Worm (Caenorhabditis elegans) whole organism, late embryonic: Measurements from ENCODE around the gene D2007.2.

ENCODE experiments used
- F13H6.1 ChIP-seq: sonication (generic microtip); optimal IDR thresholded peaks from 2 replicates; lab custom pipeline; 2016; ENCODE audit warnings: missing genetic modification characterization, missing compliant biosample characterization
- K09A11.1 ChIP-seq: sonication (generic microtip); optimal IDR thresholded peaks from 2 replicates; lab custom pipeline; 2017; ENCODE audit warnings: antibody characterized with exemption, mild to moderate bottlenecking, missing genetic modification characterization, missing compliant biosample characterization; ENCODE audit not compliant: insufficient read depth
- ahr-1 ChIP-seq: sonication (generic microtip); optimal IDR thresholded peaks from 2 replicates; lab custom pipeline; 2016; ENCODE audit warnings: missing genetic modification characterization, missing compliant biosample characterization
- ceh-2 ChIP-seq: sonication (generic microtip); optimal IDR thresholded peaks from 2 replicates; lab custom pipeline; 2016; ENCODE audit warnings: missing genotype, missing genetic modification characterization, missing compliant biosample characterization
- ceh-22 ChIP-seq: sonication (generic microtip); optimal IDR thresholded peaks from 2 replicates; lab custom pipeline; 2017; ENCODE audit warnings: missing biosample characterization, missing genetic modification characterization
- ceh-31 ChIP-seq: sonication (generic microtip); optimal IDR thresholded peaks from 2 replicates; lab custom pipeline; 2016; ENCODE audit warnings: missing genetic modification characterization, missing compliant biosample characterization
- ceh-45 ChIP-seq: fragments of 200-800 bp; sonication (Bioruptor generic); IDR thresholded peaks from 2 replicates; pipeline ENCODE4 v1.3.6; 2022; ENCODE audit warnings: missing genetic modification reagents, missing genetic modification characterization, missing compliant biosample characterization
- ceh-48 ChIP-seq: sonication (generic microtip); optimal IDR thresholded peaks from 2 replicates; lab custom pipeline; 2016; ENCODE audit warnings: missing genetic modification characterization, inconsistent platforms, missing compliant biosample characterization
- ceh-6 ChIP-seq: fragments of 200-800 bp; sonication (Bioruptor generic); optimal IDR thresholded peaks from 2 replicates; lab custom pipeline; 2018; ENCODE audit warnings: mild to moderate bottlenecking, missing genetic modification characterization, missing compliant biosample characterization
- che-1 ChIP-seq: sonication (generic microtip); optimal IDR thresholded peaks from 2 replicates; lab custom pipeline; 2016; ENCODE audit warnings: mild to moderate bottlenecking, missing genetic modification characterization, missing compliant biosample characterization
- dmd-4 ChIP-seq: sonication (generic microtip); optimal IDR thresholded peaks from 2 replicates; lab custom pipeline; 2016; ENCODE audit warnings: borderline replicate concordance, missing genetic modification characterization, missing compliant biosample characterization
- dve-1 ChIP-seq: sonication (generic microtip); optimal IDR thresholded peaks from 2 replicates; lab custom pipeline; 2017; ENCODE audit warnings: antibody characterized with exemption, mild to moderate bottlenecking, missing genetic modification characterization, missing compliant biosample characterization
- elt-2 ChIP-seq: sonication (generic microtip); optimal IDR thresholded peaks from 2 replicates; lab custom pipeline; 2016; ENCODE audit warnings: missing genetic modification reagents, missing genetic modification characterization, missing compliant biosample characterization
- elt-4 ChIP-seq: sonication (generic microtip); optimal IDR thresholded peaks from 2 replicates; lab custom pipeline; 2016; ENCODE audit warnings: missing genetic modification characterization, missing compliant biosample characterization
- ets-4 ChIP-seq: sonication (generic microtip); optimal IDR thresholded peaks from 2 replicates; lab custom pipeline; 2016; ENCODE audit warnings: missing genetic modification characterization, missing compliant biosample characterization
- eyg-1 ChIP-seq: sonication (generic microtip); optimal IDR thresholded peaks from 2 replicates; lab custom pipeline; 2016; ENCODE audit warnings: missing genotype, missing genetic modification characterization, missing compliant biosample characterization
- fkh-10 ChIP-seq: fragments of 150-350 bp; optimal IDR thresholded peaks from 2 replicates; lab custom pipeline; 2014; ENCODE audit warnings: missing biosample characterization, missing genetic modification reagents, missing genetic modification characterization
- gmeb-2 ChIP-seq: sonication (generic microtip); optimal IDR thresholded peaks from 2 replicates; lab custom pipeline; 2016; ENCODE audit warnings: missing genetic modification characterization, inconsistent platforms, missing compliant biosample characterization
- hlh-13 ChIP-seq: fragments of 200-800 bp; sonication (Bioruptor generic); optimal IDR thresholded peaks from 2 replicates; lab custom pipeline; 2018; ENCODE audit warnings: mild to moderate bottlenecking, missing genetic modification characterization, missing compliant biosample characterization
- hlh-30 ChIP-seq: sonication (generic microtip); optimal IDR thresholded peaks from 2 replicates; lab custom pipeline; 2017; ENCODE audit warnings: antibody characterized with exemption, missing genetic modification characterization, missing compliant biosample characterization; ENCODE audit not compliant: insufficient read depth
- hlh-6 ChIP-seq: sonication (generic microtip); optimal IDR thresholded peaks from 2 replicates; lab custom pipeline; 2016; ENCODE audit warnings: missing genotype, missing genetic modification characterization, missing compliant biosample characterization
- hlh-8 ChIP-seq: sonication (generic microtip); optimal IDR thresholded peaks from 2 replicates; lab custom pipeline; 2016; ENCODE audit warnings: missing genotype, missing genetic modification characterization, missing compliant biosample characterization
- lim-6 ChIP-seq: sonication (generic microtip); optimal IDR thresholded peaks from 2 replicates; lab custom pipeline; 2016; ENCODE audit warnings: missing genetic modification characterization, missing compliant biosample characterization
- lin-11 ChIP-seq: fragments of 200-800 bp; sonication (Bioruptor generic); optimal IDR thresholded peaks from 2 replicates; lab custom pipeline; 2018; ENCODE audit warnings: mild to moderate bottlenecking, missing genetic modification characterization, missing compliant biosample characterization
- madf-2 ChIP-seq: sonication (generic microtip); optimal IDR thresholded peaks from 2 replicates; lab custom pipeline; 2017; ENCODE audit warnings: missing genetic modification characterization, missing compliant biosample characterization
- mec-3 ChIP-seq: sonication (generic microtip); optimal IDR thresholded peaks from 2 replicates; lab custom pipeline; 2016; ENCODE audit warnings: borderline replicate concordance, missing genetic modification characterization, missing compliant biosample characterization
- nfya-1 ChIP-seq: sonication (generic microtip); optimal IDR thresholded peaks from 2 replicates; lab custom pipeline; 2017; ENCODE audit warnings: missing genetic modification characterization, mild to moderate bottlenecking, missing compliant biosample characterization, antibody characterized with exemption, moderate library complexity
- nhr-11 ChIP-seq: fragments of 150-350 bp; optimal IDR thresholded peaks from 2 replicates; lab custom pipeline; 2014; ENCODE audit warnings: missing biosample characterization, missing genetic modification characterization
- nhr-232 ChIP-seq: sonication (generic microtip); optimal IDR thresholded peaks from 2 replicates; lab custom pipeline; 2016; ENCODE audit warnings: missing genetic modification characterization, missing compliant biosample characterization
- npax-4 ChIP-seq: sonication (generic microtip); optimal IDR thresholded peaks from 2 replicates; lab custom pipeline; 2016; ENCODE audit warnings: missing genetic modification characterization, missing compliant biosample characterization
- odd-2 ChIP-seq: sonication (generic microtip); optimal IDR thresholded peaks from 2 replicates; lab custom pipeline; 2017; ENCODE audit warnings: antibody characterized with exemption, mild to moderate bottlenecking, missing genetic modification characterization, missing compliant biosample characterization
- pag-3 ChIP-seq: sonication (generic microtip); optimal IDR thresholded peaks from 2 replicates; lab custom pipeline; 2016; ENCODE audit warnings: missing compliant biosample characterization, missing genetic modification characterization, borderline replicate concordance
- pat-9 ChIP-seq: fragments of 200-800 bp; sonication (Bioruptor generic); optimal IDR thresholded peaks from 2 replicates; lab custom pipeline; 2018; ENCODE audit warnings: mild to moderate bottlenecking, missing genetic modification characterization, moderate library complexity, missing compliant biosample characterization
- pha-2 ChIP-seq: sonication (generic microtip); optimal IDR thresholded peaks from 2 replicates; lab custom pipeline; 2017; ENCODE audit warnings: mild to moderate bottlenecking, missing genetic modification characterization, missing compliant biosample characterization
- pha-4 ChIP-seq: fragments of 150-350 bp; optimal IDR thresholded peaks from 2 replicates; lab custom pipeline; 2018; ENCODE audit warnings: missing biosample characterization, missing genetic modification reagents, missing genetic modification characterization
- ref-2 ChIP-seq: sonication (generic microtip); optimal IDR thresholded peaks from 2 replicates; lab custom pipeline; 2016; ENCODE audit warnings: missing genetic modification characterization, missing compliant biosample characterization
- sdc-2 ChIP-seq: sonication (generic microtip); optimal IDR thresholded peaks from 2 replicates; lab custom pipeline; 2016; ENCODE audit warnings: missing genotype, missing genetic modification characterization, missing compliant biosample characterization
- sox-2 ChIP-seq: fragments of 200-800 bp; sonication (Bioruptor generic); IDR thresholded peaks from 2 replicates; pipeline ENCODE4 v1.3.6; 2022; ENCODE audit warnings: missing genetic modification reagents, missing genetic modification characterization, missing compliant biosample characterization
- tbx-7 ChIP-seq: sonication (generic microtip); optimal IDR thresholded peaks from 2 replicates; lab custom pipeline; 2016; ENCODE audit warnings: missing genotype, missing genetic modification characterization, missing compliant biosample characterization
- ttx-3 ChIP-seq: sonication (generic microtip); optimal IDR thresholded peaks from 2 replicates; lab custom pipeline; 2016; ENCODE audit warnings: missing genetic modification reagents, missing genetic modification characterization, missing compliant biosample characterization
- unc-55 ChIP-seq: sonication (generic microtip); optimal IDR thresholded peaks from 2 replicates; lab custom pipeline; 2017; ENCODE audit warnings: missing biosample characterization, missing genetic modification reagents, missing genetic modification characterization
- unc-86 ChIP-seq: sonication (generic microtip); optimal IDR thresholded peaks from 2 replicates; lab custom pipeline; 2016; ENCODE audit warnings: missing genetic modification characterization, missing compliant biosample characterization
- zip-5 ChIP-seq: sonication (generic microtip); optimal IDR thresholded peaks from 2 replicates; lab custom pipeline; 2016; ENCODE audit warnings: missing genetic modification characterization, missing compliant biosample characterization
- ztf-16 ChIP-seq: sonication (generic microtip); optimal IDR thresholded peaks from 2 replicates; lab custom pipeline; 2017; ENCODE audit warnings: missing genetic modification characterization, missing compliant biosample characterization

Gene D2007.2

ce11 chrIII:8148751-8149150 is at the start of gene D2007.2:
TSS of gene D2007.2 (plus strand) at chrIII:8148963.
- TF ChIP-seq lim-6 (tag; lab: Kevin White, UChicago): no peak
- TF ChIP-seq ceh-22 (tag; lab: Kevin White, UChicago): no peak
- no peak for TF ChIP-seq K09A11.1
- no peak for TF ChIP-seq elt-4 (tag; lab: Kevin White, UChicago)
- no peak for TF ChIP-seq ceh-6 (GFP tag; lab: Kevin White, UChicago)
- TF ChIP-seq che-1 (tag; lab: Kevin White, UChicago): no peak
- TF ChIP-seq ceh-45 (GFP tag; lab: Robert Waterston, UW): no peak
- no peak for TF ChIP-seq pha-4
- TF ChIP-seq hlh-30 (tag; lab: Kevin White, UChicago): no peak
- TF ChIP-seq sox-2: no peak
- no peak for TF ChIP-seq ets-4 (tag; lab: Kevin White, UChicago)

ce11 chrIII:8099022-8099421 is 49.7 kb upstream of the D2007.2 start, which contains the start of gene K06H7.1:
TSS of gene K06H7.1 (plus strand) at chrIII:8099322.
- TF ChIP-seq unc-86 (tag; lab: Kevin White, UChicago) (no peak), pat-9 (tag; lab: Kevin White, UChicago) (no peak), tbx-7 (tag; lab: Kevin White, UChicago) (no peak), elt-4 (tag; lab: Kevin White, UChicago) (no peak), ceh-2 (tag; lab: Kevin White, UChicago) (no peak), npax-4 (tag; lab: Kevin White, UChicago) (no peak), gmeb-2 (no peak), madf-2 (tag; lab: Kevin White, UChicago) (no peak), nfya-1 (tag; lab: Kevin White, UChicago) (no peak), sdc-2 (tag; lab: Kevin White, UChicago) (no peak)

- TF ChIP-seq nfya-1 (tag; lab: Kevin White, UChicago) (peak; percentile 26), hlh-13 (no peak), fkh-10 (GFP tag; lab: Kevin White, UChicago) (no peak)
These were observed 47.8 kb upstream of the D2007.2 start, which contains the start of gene plk-1 for ce11 chrIII:8100960-8101359. TSS of gene plk-1 (plus strand) at chrIII:8101348.

ce11 chrIII:8105771-8106170 is 43.0 kb upstream of the D2007.2 start:
- TF ChIP-seq dve-1 (tag; lab: Kevin White, UChicago) (no peak), K09A11.1 (no peak), dmd-4 (no peak), ahr-1 (no peak), lin-11 (tag; lab: Kevin White, UChicago) (no peak)
- TF ChIP-seq, all 69 proteins: peak for 0

ce11 chrIII:8106476-8106875 is 42.3 kb upstream of the D2007.2 start:
- TF ChIP-seq ttx-3 (tag; lab: Kevin White, UChicago): peak; percentile 58
- peak; percentile 71 for TF ChIP-seq lin-11 (tag; lab: Kevin White, UChicago)
- TF ChIP-seq npax-4 (tag; lab: Kevin White, UChicago): peak; percentile 51
- peak; percentile 33 for TF ChIP-seq ceh-31 (tag; lab: Kevin White, UChicago)
- TF ChIP-seq zip-5 (tag; lab: Kevin White, UChicago): peak; percentile 36
- TF ChIP-seq pat-9 (tag; lab: Kevin White, UChicago): peak; percentile 67
- peak; percentile 35 for TF ChIP-seq ceh-2 (tag; lab: Kevin White, UChicago)
- TF ChIP-seq ztf-16 (tag; lab: Kevin White, UChicago): peak; percentile 46
- TF ChIP-seq nhr-11 (tag; lab: Kevin White, UChicago): no peak
- TF ChIP-seq hlh-8 (tag; lab: Kevin White, UChicago): peak; percentile 17
- TF ChIP-seq ets-4 (tag; lab: Kevin White, UChicago): no peak
- peak; percentile 63 for TF ChIP-seq nhr-232
- no peak for TF ChIP-seq mec-3 (tag; lab: Kevin White, UChicago)
- peak; percentile 29 for TF ChIP-seq eyg-1 (tag; lab: Kevin White, UChicago)
- TF ChIP-seq ref-2 (tag; lab: Kevin White, UChicago): peak; percentile 41
- TF ChIP-seq odd-2 (tag; lab: Kevin White, UChicago): peak; percentile 40
- TF ChIP-seq unc-55 (GFP tag; lab: Kevin White, UChicago): no peak
- peak; percentile 83 for TF ChIP-seq hlh-6 (tag; lab: Kevin White, UChicago)
- peak; percentile 53 for TF ChIP-seq F13H6.1 (tag; lab: Kevin White, UChicago)
- peak; percentile 53 for TF ChIP-seq K09A11.1
- peak; percentile 32 for TF ChIP-seq tbx-7 (tag; lab: Kevin White, UChicago)
- TF ChIP-seq ceh-48 (tag; lab: Kevin White, UChicago): peak; percentile 54
- TF ChIP-seq elt-4 (tag; lab: Kevin White, UChicago): no peak
- peak; percentile 62 for TF ChIP-seq pha-2 (tag; lab: Kevin White, UChicago)
- no peak for TF ChIP-seq pag-3 (tag; lab: Kevin White, UChicago)
- TF ChIP-seq elt-2: peak; percentile 71
